Fruit fly (Drosophila melanogaster) S2 (cell line): ENCODE data around the gene CG32639.

Source experiments
- CG8478 ChIP-seq: fragments of >200 bp; optimal IDR thresholded peaks from 2 replicates; lab custom pipeline; 2018
- CTCF ChIP-seq, 2 experiments: fragments of >200 bp; optimal IDR thresholded peaks; 2 replicates each; lab custom pipeline; 2018

Gene CG32639

DNA sequence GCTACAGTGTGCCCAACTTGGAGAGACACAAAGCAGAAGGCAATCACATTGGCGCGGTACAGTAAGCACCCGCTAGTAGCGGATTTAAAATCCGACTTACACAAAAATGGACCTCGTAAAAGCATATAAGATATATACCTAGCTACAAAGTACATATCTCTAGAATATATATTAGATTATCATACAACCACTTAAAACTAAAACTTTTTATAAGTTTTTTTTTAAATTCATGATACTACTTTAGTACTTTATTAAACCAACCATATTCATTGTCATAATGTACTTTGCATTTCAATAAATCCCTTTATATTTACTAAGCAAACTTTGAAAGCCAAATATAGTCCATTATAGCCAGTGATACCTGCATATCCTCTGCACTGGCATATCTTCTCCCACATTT is 38.8 kb upstream of the CG32639 start:
- TF ChIP-seq CG8478 (lab: Kevin White, UChicago), result no peak
- no peak for TF ChIP-seq CTCF (optimal IDR thresholded peaks at IDR 0.05; lab: Kevin White, UChicago)

DNA sequence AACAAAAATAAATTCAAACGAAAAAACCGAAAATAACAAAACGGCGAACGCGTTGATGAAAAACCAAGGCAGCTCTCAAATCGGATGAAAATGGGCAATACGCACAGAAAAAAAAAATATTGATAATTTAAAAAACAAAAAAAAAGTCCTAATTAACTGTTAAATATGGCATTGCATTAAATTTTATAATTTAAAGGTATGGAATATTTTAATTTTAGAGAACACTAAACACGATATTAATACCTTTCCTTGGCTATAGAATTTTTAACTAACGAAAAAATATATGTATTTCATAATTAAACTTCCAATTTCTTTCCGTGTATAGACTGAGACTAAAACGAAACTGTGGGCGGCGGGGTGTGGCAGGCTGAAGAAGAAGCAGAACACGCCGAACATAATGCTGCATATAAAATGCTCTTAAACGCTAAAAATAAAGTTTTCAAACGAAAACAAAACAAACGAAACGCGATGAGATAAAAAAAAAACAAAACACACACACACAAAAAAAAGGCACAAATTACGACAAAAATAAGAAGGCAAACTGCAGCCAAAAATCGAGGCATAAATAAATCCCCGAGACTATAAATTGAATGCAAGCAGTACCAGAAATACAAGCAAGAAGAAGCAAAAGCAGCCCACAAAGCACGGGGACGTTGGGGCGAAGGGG is 38.2 kb upstream of the CG32639 start:
- TF ChIP-seq CG8478 (lab: Kevin White, UChicago) (no peak), CTCF (optimal IDR thresholded peaks at IDR 0.05; lab: Kevin White, UChicago) (no peak)

DNA sequence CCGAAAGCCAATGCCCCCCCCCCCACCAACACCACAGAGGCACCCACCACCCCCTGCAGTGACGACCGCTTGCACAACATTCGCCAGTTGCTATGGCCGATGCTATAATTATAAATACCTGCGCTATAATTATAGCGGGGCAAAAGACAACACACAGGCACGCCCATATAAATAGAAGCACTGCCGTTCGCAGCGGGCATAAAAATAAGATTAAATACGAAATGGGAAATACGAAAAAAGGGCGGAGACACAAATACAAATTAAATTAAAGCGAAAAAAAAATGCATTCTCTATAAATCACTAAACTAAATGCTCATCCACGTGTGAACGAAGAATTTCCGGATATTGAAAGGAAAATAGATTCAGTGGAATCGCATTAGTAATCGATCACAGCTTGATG is 37.1 kb upstream of the CG32639 start:
- no peak for TF ChIP-seq CTCF (optimal IDR thresholded peaks at IDR 0.05; lab: Kevin White, UChicago)

DNA sequence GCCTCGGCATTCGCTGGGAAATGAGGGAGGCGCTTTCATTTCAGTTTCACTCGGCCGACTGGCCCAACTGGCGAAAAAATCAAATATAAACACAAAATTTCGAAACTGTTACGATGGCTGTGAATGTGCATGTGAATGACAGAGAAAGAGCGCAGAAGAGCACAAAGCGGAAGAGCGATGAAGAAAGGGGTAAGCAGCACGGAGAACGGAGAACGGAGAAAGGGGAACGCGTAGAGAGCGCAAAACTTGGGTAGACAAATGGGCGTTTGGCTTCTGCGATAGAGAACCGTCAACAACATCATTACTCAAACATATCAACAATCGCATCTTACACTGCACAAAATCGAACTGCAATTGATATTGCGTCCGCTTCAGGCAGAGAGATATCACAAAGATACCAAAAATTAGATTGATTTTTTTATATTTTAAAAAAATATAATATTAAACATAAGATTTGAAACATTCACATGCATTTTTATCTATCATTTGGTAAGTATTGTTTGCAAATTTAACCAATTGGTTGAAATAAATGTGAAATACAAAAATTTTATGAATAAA is 36.4 kb upstream of the CG32639 start:
- TF ChIP-seq CG8478 (lab: Kevin White, UChicago) (no peak), CTCF (optimal IDR thresholded peaks at IDR 0.05; lab: Kevin White, UChicago) (no peak)

DNA sequence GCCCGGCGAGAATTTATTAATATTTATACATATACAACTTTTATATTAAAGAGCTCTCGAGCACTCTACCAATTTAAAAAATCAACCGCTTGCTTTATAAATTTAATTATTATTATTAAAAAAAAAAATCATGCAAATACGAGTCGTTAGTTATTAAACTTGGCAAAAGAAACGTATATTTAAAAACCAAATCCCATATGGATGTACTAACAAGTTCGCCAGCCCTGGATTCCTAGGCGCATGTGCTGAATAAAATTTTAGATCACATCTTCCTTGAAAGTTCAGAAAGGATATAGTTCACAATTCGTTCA is 22.3 kb upstream of the CG32639 start, which contains the start of gene comt:
Gene comt, plus strand, starts transcription at position 265 of the 311 bp plus-strand sequence.
- TF ChIP-seq CG8478 (lab: Kevin White, UChicago) (no peak), CTCF (optimal IDR thresholded peaks at IDR 0.05; lab: Kevin White, UChicago) (no peak)

DNA sequence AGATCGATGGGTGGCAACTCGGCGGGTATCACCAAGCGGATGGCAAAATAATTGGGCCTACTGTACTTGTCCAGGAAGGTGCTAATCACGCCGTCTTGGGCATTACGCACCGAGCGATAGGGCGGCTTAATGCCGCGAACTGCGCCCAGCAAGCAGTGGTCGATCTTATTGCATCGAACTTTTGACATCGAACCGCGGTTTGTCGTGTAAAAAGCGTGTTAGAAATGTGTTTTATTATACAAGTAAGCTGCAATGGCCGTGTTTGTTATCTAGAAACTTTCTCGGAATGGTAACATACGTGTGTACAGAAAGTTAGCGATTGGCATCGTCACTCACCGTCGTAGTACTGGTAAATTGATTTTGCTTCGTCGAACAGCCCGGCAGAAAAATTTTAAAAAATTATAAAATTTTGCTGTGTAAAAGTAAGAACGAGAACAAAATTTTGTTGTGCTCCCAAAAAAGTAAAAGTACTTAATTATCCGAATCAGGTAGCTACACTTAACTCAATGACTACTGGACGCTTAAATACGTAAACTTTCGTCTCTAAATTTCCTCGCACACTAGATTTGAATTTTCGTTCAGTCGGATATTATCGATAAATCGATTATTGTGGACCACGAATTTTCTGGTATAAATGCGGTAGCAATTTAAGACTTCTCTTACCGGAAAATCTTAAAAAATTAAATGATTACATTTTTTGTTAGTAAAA is 21.8 kb upstream of the CG32639 start, which contains the start of the genes mew and CG15742:
Gene mew, minus strand, starts transcription at position 443 of the 709 bp plus-strand sequence.
Gene CG15742, minus strand, starts transcription at position 448 of the 709 bp plus-strand sequence.
- TF ChIP-seq CTCF (optimal IDR thresholded peaks at IDR 0.05; lab: Kevin White, UChicago) (peak in 1 of 2 experiments; percentile 17), CG8478 (lab: Kevin White, UChicago) (no peak)

DNA sequence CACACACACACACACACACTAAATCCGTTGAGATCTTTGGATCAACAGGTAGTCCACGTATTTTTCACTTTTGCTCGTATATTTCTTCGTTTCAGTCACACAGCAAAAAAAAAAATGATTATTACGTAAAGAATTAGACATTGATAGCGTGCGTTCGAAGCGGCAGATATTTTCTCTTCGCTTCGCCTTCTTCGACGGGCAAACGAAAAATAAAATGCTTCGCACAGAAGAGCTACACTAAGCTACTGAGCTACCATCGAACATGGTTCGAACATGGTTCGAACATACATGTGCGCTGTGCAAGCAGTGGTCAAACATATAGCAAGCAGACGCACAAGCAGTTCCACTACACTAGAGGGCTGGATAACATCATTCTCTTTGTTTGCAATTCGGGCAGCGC is 20.6 kb upstream of the CG32639 start:
- TF ChIP-seq CG8478 (lab: Kevin White, UChicago) (no peak), CTCF (optimal IDR thresholded peaks at IDR 0.05; lab: Kevin White, UChicago) (peak; percentile 33 to 46)

DNA sequence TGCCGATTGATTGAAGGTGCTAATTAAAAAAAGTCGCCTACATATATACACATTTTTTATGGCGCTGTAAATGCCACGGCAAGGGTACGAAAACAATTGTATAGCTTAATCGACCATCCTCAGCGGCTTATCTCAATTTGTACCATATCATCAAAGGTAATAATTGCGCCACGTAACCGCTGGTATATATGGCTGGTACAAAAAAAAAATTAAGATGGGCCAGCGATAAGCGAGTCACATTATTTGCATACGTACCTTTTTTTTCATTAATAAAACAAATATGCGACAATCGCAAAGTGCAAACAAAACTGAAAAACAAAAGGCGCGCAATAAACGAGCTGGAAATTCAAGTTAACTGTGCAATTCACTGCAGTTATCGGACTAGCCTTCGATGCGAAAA is 18.1 kb upstream of the CG32639 start:
- TF ChIP-seq CG8478 (lab: Kevin White, UChicago) (no peak), CTCF (optimal IDR thresholded peaks at IDR 0.05; lab: Kevin White, UChicago) (no peak)

DNA sequence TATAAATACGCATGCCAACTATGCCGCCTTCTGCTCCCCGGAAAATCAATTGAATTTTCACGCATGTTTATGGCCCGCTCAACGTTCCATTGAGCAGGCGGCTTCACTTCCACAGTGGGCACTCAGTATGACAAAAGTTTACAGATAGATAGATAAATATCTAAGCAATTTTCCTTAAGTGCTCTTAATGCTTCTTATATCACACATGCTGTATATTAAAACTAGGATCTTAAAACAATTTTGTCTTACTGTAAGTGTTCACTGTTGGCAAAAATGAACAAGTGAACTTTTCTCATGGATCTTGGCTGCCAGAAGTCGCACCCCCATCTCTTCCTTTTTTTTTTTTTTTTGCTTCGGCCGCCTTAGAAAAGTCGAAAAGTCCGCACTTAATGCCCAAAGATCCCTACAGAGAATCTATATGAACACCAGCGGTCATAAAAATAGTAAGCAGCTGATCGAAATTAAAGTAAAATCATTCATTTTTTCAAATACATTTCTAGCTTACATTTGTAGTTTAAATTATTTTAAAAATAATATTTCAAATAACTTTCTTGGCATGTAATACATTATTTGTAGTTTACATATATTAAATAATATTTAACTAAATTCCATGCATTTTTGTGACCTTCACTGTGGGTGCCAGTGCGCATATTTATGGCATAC is 16.8 kb upstream of the CG32639 start:
- TF ChIP-seq CTCF (optimal IDR thresholded peaks at IDR 0.05; lab: Kevin White, UChicago), result no peak
- no peak for TF ChIP-seq CG8478 (lab: Kevin White, UChicago)

DNA sequence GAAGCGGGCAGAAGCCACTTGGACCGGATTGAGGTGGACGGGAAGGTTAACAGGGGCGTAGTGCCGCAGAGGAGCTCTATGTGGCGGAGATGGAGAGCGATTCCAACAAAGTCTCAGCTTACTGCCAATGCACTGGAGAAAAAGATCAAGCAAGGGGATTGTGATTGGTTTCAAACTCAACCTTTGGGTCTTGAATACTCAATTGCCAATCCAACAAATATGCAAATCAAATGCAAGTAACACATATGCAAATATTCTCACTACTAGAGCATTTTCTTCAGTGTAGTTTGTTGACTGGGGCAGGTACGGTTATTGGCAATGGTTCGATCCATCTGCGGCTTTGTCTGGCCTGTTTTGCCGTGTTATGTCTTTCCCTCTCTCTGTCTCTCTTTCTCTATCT is 14.9 kb upstream of the CG32639 start:
- TF ChIP-seq CTCF (optimal IDR thresholded peaks at IDR 0.05; lab: Kevin White, UChicago), result no peak
- no peak for TF ChIP-seq CG8478 (lab: Kevin White, UChicago)

DNA sequence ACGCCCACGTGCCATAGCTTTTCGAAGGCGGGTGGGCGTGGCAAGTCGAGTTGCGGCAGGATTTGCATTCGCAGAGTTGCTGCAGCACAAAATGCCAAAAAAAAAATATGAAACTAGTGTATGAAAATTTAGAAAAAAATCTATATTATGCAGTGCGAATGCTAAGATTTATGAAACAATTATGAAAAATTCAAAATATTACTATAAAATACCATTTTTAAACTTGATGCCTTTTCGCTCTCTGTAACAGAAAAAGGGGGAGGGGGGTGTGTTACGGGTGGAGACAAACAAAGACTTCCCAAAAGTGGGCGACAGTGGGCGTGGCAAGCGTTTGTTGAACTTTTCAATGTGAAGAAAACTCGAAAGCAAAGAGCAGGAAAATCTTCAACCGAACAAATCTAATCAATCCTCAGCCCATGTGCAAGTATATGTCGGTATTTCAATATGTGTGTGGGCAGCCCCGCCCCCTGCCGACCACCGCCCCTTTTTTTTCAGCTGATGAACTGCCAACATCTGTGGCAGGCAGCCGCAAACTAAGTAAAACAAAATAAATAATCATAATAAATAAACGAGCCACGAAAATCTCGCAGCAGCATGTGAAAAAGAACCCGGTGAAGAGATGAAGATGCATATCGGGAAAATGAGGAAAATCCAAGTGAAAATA is 13.5 kb upstream of the CG32639 start:
- no peak for TF ChIP-seq CG8478 (lab: Kevin White, UChicago)
- no peak for TF ChIP-seq CTCF (optimal IDR thresholded peaks at IDR 0.05; lab: Kevin White, UChicago)

DNA sequence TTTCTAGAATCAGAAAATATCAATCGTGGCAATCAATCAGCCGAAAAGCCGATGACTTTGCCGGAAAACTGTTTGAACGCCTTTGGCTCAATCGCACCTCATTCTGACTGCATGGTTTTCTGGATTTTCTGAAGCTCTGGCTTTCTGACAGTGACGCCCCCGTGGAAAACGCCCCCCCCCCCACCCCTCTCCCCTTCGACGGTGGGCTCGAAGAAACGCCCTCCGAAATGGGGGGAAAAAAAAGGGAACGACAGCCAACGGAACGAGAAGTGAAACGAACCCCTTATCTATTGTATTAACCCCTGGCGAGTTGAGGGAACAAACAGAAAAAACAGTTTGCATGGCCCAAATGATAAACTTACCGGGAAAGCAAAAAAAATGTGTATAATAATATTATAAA is 12.1 kb upstream of the CG32639 start:
- TF ChIP-seq CG8478 (lab: Kevin White, UChicago) (no peak), CTCF (optimal IDR thresholded peaks at IDR 0.05; lab: Kevin White, UChicago) (no peak)

DNA sequence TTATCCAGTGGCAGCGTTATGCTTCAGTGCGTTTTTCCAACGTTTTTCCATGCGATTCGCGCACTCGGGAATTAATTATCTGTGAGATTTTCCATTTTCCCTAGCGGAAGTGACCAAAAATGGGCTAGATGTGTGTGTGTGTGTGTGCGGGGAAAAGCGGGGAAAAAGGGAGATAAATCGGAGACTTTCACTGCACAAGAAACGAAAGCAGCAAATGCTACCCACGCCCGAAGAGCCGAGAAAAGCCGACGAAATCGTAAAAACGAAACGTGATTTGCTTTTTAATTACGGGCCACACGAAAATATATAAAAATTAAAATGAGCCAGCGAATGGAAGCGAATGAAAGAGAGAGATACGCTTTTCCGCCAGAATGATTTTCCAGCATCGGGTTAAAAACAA is 11.4 kb upstream of the CG32639 start:
- no peak for TF ChIP-seq CTCF (optimal IDR thresholded peaks at IDR 0.05; lab: Kevin White, UChicago)
- no peak for TF ChIP-seq CG8478 (lab: Kevin White, UChicago)

DNA sequence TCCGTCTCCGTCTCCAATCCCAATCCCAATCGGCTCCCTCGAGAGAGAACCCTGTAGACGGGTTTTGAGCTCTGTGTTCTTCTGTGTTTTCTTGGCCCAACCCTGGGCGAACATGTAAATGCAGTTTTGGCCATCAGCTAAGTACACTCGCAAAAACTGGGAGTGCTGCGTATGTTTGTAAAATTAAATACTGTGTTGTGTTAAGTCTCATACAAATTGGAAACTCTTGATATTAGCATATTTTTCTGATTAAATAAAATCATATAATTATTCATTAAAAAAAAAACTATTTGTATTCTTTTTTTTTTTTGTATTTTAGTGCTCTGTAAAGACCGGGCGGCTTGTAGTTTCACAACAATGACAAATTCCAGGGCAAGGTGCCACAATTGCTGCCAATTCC is 9.4 kb upstream of the CG32639 start:
- TF ChIP-seq CG8478 (lab: Kevin White, UChicago) (no peak), CTCF (optimal IDR thresholded peaks at IDR 0.05; lab: Kevin White, UChicago) (no peak)
